Worm (Caenorhabditis elegans): ENCODE results near the gene zag-1.

DNA sequence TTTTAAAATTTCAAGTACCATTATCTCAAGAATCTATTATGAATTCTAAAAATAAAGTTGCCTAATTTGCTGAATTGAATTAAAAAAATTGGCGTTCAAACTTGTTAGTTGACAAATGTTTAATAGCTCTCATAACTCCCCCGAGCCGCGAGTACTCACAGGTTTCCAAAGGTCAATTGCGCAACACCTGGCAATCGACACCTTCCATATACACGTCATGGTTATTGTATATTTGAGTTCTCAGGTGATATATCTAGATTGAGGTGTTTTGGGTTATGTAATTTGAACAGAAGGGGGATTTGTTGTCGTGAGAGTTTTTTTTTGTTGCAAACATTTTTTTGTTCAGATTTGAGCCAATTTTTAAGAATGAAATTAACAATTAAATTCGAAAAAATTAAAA lies 11.1 kb upstream of the zag-1 start:
- TF ChIP-seq ztf-28 (GFP tag; IDR thresholded peaks at IDR 0.05) (no peak), ZK185.1 (tag; optimal IDR thresholded peaks at IDR 0.05; ENCODE audit: poor library complexity, severe bottlenecking) (no peak), ekl-4 (GFP tag; IDR thresholded peaks at IDR 0.05) (no peak)

Measured in whole organism, young adult.